Worm (Caenorhabditis elegans) whole organism, young adult: ENCODE measurements around the gene snf-5.

Experiments
- B0019.2 ChIP-seq: fragments of 200-800 bp; sonication (Bioruptor generic); conservative IDR thresholded peaks from 2 replicates; pipeline ENCODE4 v1.3.6; 2022; ENCODE audit warnings: missing genetic modification reagents, missing genetic modification characterization, missing compliant biosample characterization
- D2030.7 ChIP-seq: fragments of 200-800 bp; sonication (Bioruptor generic); IDR thresholded peaks from 2 replicates; pipeline ENCODE4 v1.3.6; 2022; ENCODE audit warnings: missing genetic modification reagents, missing genetic modification characterization, missing compliant biosample characterization
- F33H1.4 ChIP-seq: fragments of 200-800 bp; sonication (Bioruptor generic); IDR thresholded peaks from 2 replicates; pipeline ENCODE4 v1.3.6; 2022; ENCODE audit warnings: missing genetic modification reagents, missing genetic modification characterization, missing compliant biosample characterization
- F49E8.2 ChIP-seq: sonication (generic microtip); optimal IDR thresholded peaks from 3 replicates; lab custom pipeline; 2017; ENCODE audit warnings: missing genetic modification characterization, mild to moderate bottlenecking, missing compliant biosample characterization, antibody characterized with exemption, moderate library complexity; ENCODE audit not compliant: insufficient read depth
- F57C9.4 ChIP-seq: sonication (generic microtip); optimal IDR thresholded peaks from 2 replicates; lab custom pipeline; 2017; ENCODE audit warnings: mild to moderate bottlenecking, missing genetic modification characterization, missing compliant biosample characterization
- K11D2.4 ChIP-seq: fragments of 200-800 bp; sonication (Bioruptor generic); IDR thresholded peaks from 2 replicates; pipeline ENCODE4 v1.3.6; 2022; ENCODE audit warnings: missing genetic modification reagents, missing genetic modification characterization, missing compliant biosample characterization
- K12H6.12 ChIP-seq: fragments of 200-800 bp; sonication (Bioruptor generic); optimal IDR thresholded peaks from 2 replicates; lab custom pipeline; 2018; ENCODE audit warnings: mild to moderate bottlenecking, missing genetic modification characterization, missing compliant biosample characterization
- Y53G8AR.9 ChIP-seq: fragments of 200-800 bp; sonication (Bioruptor generic); conservative IDR thresholded peaks from 2 replicates; pipeline ENCODE4 v1.3.6; 2022; ENCODE audit warnings: missing genetic modification reagents, missing genetic modification characterization, missing compliant biosample characterization
- Y95B8A.8 ChIP-seq: fragments of 200-800 bp; sonication (Bioruptor generic); IDR thresholded peaks from 2 replicates; pipeline ENCODE4 v1.3.6; 2022; ENCODE audit warnings: missing genetic modification reagents, missing genetic modification characterization, missing compliant biosample characterization
- ama-1 ChIP-seq, 3 experiments: fragments of 150-350 bp in 1 of 3; sonication (generic microtip) in 2 of 3; optimal IDR thresholded peaks; 2 replicates each; lab custom pipeline; 2014 to 2018; ENCODE audit warnings: missing biosample characterization in 2 of 3, missing genetic modification characterization in 2 of 3, missing genetic modification reagents in 2 of 3
- attf-3 ChIP-seq: fragments of 200-800 bp; sonication (Bioruptor generic); conservative IDR thresholded peaks from 2 replicates; pipeline ENCODE4 v1.3.6; 2022; ENCODE audit warnings: missing genetic modification reagents, missing genetic modification characterization, missing compliant biosample characterization
- ceh-91 ChIP-seq: fragments of 200-800 bp; sonication (Bioruptor generic); IDR thresholded peaks from 2 replicates; pipeline ENCODE4 v1.3.6; 2022; ENCODE audit warnings: missing genetic modification reagents, missing genetic modification characterization, missing compliant biosample characterization
- dox-1 ChIP-seq: fragments of 200-800 bp; sonication (Bioruptor generic); IDR thresholded peaks from 2 replicates; pipeline ENCODE4 v1.3.6; 2022; ENCODE audit warnings: missing genetic modification reagents, missing genetic modification characterization, missing compliant biosample characterization
- dpl-1 ChIP-seq: fragments of 150-350 bp; optimal IDR thresholded peaks from 2 replicates; lab custom pipeline; 2014; ENCODE audit warnings: missing biosample characterization, missing genetic modification reagents, missing genetic modification characterization
- egrh-3 ChIP-seq: fragments of 200-800 bp; sonication (Bioruptor generic); IDR thresholded peaks from 2 replicates; pipeline ENCODE4 v1.3.6; 2022; ENCODE audit warnings: missing genetic modification reagents, missing genetic modification characterization, missing compliant biosample characterization
- hlh-26 ChIP-seq: fragments of 200-800 bp; sonication (Bioruptor generic); conservative IDR thresholded peaks from 2 replicates; pipeline ENCODE4 v1.3.6; 2022; ENCODE audit warnings: missing genetic modification reagents, missing genetic modification characterization, missing compliant biosample characterization
- hmg-20 ChIP-seq: fragments of 200-800 bp; sonication (Bioruptor generic); IDR thresholded peaks from 2 replicates; pipeline ENCODE4 v1.3.6; 2022; ENCODE audit warnings: missing genetic modification reagents, missing genetic modification characterization, missing compliant biosample characterization
- hsf-1 ChIP-seq: fragments of 200-800 bp; sonication (Bioruptor generic); IDR thresholded peaks from 2 replicates; pipeline ENCODE4 v1.3.6; 2022; ENCODE audit warnings: missing genetic modification reagents, missing genetic modification characterization, missing compliant biosample characterization
- lin-26 ChIP-seq: fragments of 200-800 bp; sonication (Bioruptor generic); IDR thresholded peaks from 2 replicates; pipeline ENCODE4 v1.3.6; 2022; ENCODE audit warnings: missing genetic modification reagents, missing genetic modification characterization, missing compliant biosample characterization
- lin-35 ChIP-seq, 3 experiments: fragments of 150-350 bp in 2 of 3; sonication (generic microtip) in 1 of 3; optimal IDR thresholded peaks; 2 replicates each; lab custom pipeline; 2014 to 2018; ENCODE audit warnings: missing biosample characterization in 3 of 3, missing genetic modification characterization in 3 of 3, missing genetic modification reagents in 3 of 3
- lin-54 ChIP-seq: fragments of 200-800 bp; sonication (Bioruptor generic); optimal IDR thresholded peaks from 2 replicates; lab custom pipeline; 2018; ENCODE audit warnings: mild to moderate bottlenecking, missing genetic modification characterization, missing compliant biosample characterization
- lir-1 ChIP-seq: fragments of 200-800 bp; sonication (Bioruptor generic); conservative IDR thresholded peaks from 2 replicates; pipeline ENCODE4 v1.3.6; 2022; ENCODE audit warnings: missing genetic modification reagents, missing genetic modification characterization, missing compliant biosample characterization
- madf-6 ChIP-seq: fragments of 200-800 bp; sonication (Bioruptor generic); IDR thresholded peaks from 2 replicates; pipeline ENCODE4 v1.3.6; 2022; ENCODE audit warnings: missing genetic modification reagents, missing genetic modification characterization, missing compliant biosample characterization
- madf-8 ChIP-seq: fragments of 200-800 bp; sonication (Bioruptor generic); conservative IDR thresholded peaks from 2 replicates; pipeline ENCODE4 v1.3.6; 2022; ENCODE audit warnings: missing genetic modification reagents, missing genetic modification characterization, missing compliant biosample characterization
- mcd-1 ChIP-seq: fragments of 200-800 bp; sonication (Bioruptor generic); IDR thresholded peaks from 2 replicates; pipeline ENCODE4 v1.3.6; 2022; ENCODE audit warnings: missing genetic modification reagents, missing genetic modification characterization, missing compliant biosample characterization
- nfyb-1 ChIP-seq: fragments of 200-800 bp; sonication (Bioruptor generic); IDR thresholded peaks from 2 replicates; pipeline ENCODE4 v1.3.6; 2022; ENCODE audit warnings: missing genetic modification reagents, missing genetic modification characterization, missing compliant biosample characterization
- nhr-120 ChIP-seq: fragments of 200-800 bp; sonication (Bioruptor generic); IDR thresholded peaks from 2 replicates; pipeline ENCODE4 v1.3.6; 2022; ENCODE audit warnings: missing genetic modification characterization, missing compliant biosample characterization
- nhr-90 ChIP-seq: sonication (generic microtip); optimal IDR thresholded peaks from 2 replicates; lab custom pipeline; 2016; ENCODE audit warnings: missing genotype, mild to moderate bottlenecking, missing genetic modification characterization, missing compliant biosample characterization
- pbrm-1 ChIP-seq: fragments of 200-800 bp; sonication (Bioruptor generic); IDR thresholded peaks from 2 replicates; pipeline ENCODE4 v1.3.6; 2022; ENCODE audit warnings: missing genetic modification reagents, missing genetic modification characterization, missing compliant biosample characterization
- rcor-1 ChIP-seq: fragments of 200-800 bp; sonication (Bioruptor generic); IDR thresholded peaks from 2 replicates; pipeline ENCODE4 v1.3.6; 2022; ENCODE audit warnings: missing genetic modification reagents, missing genetic modification characterization, missing compliant biosample characterization
- rpc-1 ChIP-seq, 2 experiments: fragments of 150-350 bp in 1 of 2; sonication (generic microtip) in 1 of 2; optimal IDR thresholded peaks; 2 replicates each; lab custom pipeline; 2014 to 2018; ENCODE audit warnings: missing biosample characterization in 1 of 2, missing genetic modification characterization in 1 of 2, missing genetic modification reagents in 1 of 2, missing genotype in 1 of 2
- sea-2 ChIP-seq: fragments of 200-800 bp; sonication (Bioruptor generic); IDR thresholded peaks from 2 replicates; pipeline ENCODE4 v1.3.6; 2022; ENCODE audit warnings: missing genetic modification characterization, missing compliant biosample characterization
- snpc-1.1 ChIP-seq: sonication (generic microtip); optimal IDR thresholded peaks from 2 replicates; lab custom pipeline; 2017; ENCODE audit warnings: missing genetic modification characterization, mild to moderate bottlenecking, missing compliant biosample characterization, antibody characterized with exemption, moderate library complexity, missing genotype, missing genetic modification reagents; ENCODE audit not compliant: insufficient read depth
- snpc-3.4 ChIP-seq: sonication (generic microtip); optimal IDR thresholded peaks from 2 replicates; lab custom pipeline; 2017; ENCODE audit warnings: missing genetic modification characterization, mild to moderate bottlenecking, missing compliant biosample characterization, antibody characterized with exemption, moderate library complexity, missing genotype, missing genetic modification reagents
- snpc-4 ChIP-seq, 5 experiments: fragments of 150-350 bp in 1 of 5; sonication (generic microtip) in 4 of 5; optimal IDR thresholded peaks; 2 replicates each; lab custom pipeline; 2014 to 2018; ENCODE audit warnings: missing genetic modification characterization in 5 of 5, missing biosample characterization in 3 of 5, antibody characterized with exemption in 2 of 5, mild to moderate bottlenecking in 2 of 5, missing compliant biosample characterization in 2 of 5, missing genotype in 2 of 5, moderate library complexity in 2 of 5, missing genetic modification reagents in 1 of 5
- tbp1 ChIP-seq: fragments of 200-800 bp; sonication (Bioruptor generic); optimal IDR thresholded peaks from 2 replicates; lab custom pipeline; 2018; ENCODE audit warnings: mild to moderate bottlenecking, missing genetic modification characterization, missing compliant biosample characterization
- unc-130 ChIP-seq: sonication (generic microtip); optimal IDR thresholded peaks from 2 replicates; lab custom pipeline; 2016; ENCODE audit warnings: missing genetic modification reagents, missing genetic modification characterization, missing compliant biosample characterization
- unc-62 ChIP-seq: fragments of 150-350 bp; optimal IDR thresholded peaks from 2 replicates; lab custom pipeline; 2014; ENCODE audit warnings: missing biosample characterization, missing genetic modification reagents, missing genetic modification characterization
- xnd-1 ChIP-seq: sonication (generic microtip); optimal IDR thresholded peaks from 2 replicates; lab custom pipeline; 2016; ENCODE audit warnings: missing genotype, missing genetic modification reagents, missing genetic modification characterization, missing compliant biosample characterization
- zim-3 ChIP-seq: sonication (generic microtip); optimal IDR thresholded peaks from 2 replicates; lab custom pipeline; 2017; ENCODE audit warnings: mild to moderate bottlenecking, missing genetic modification characterization, moderate library complexity, missing compliant biosample characterization
- ztf-28 ChIP-seq: fragments of 200-800 bp; sonication (Bioruptor generic); IDR thresholded peaks from 2 replicates; pipeline ENCODE4 v1.3.6; 2022; ENCODE audit warnings: missing genetic modification reagents, missing genetic modification characterization, missing compliant biosample characterization

snf-5 gene

ce11 chrII:12892407-12892806 lies 26.8 kb upstream of the snf-5 start (continued):
- no peak for TF ChIP-seq F57C9.4 (tag; lab: Kevin White, UChicago)
- no peak for TF ChIP-seq sea-2 (GFP tag; lab: Robert Waterston, UW)
- TF ChIP-seq unc-62, result peak; percentile 1

- TF ChIP-seq rcor-1 (GFP tag; lab: Robert Waterston, UW) (no peak), dpl-1 (no peak)
Observed at ce11 chrII:12888471-12888870, 22.9 kb upstream of the snf-5 start, which contains the start of gene F35C5.3. Gene F35C5.3, plus strand, starts transcription at chrII:12888771.

ce11 chrII:12884972-12885371 lies 19.4 kb upstream of the snf-5 start, which contains the start of gene sra-14:
Gene sra-14, plus strand, starts transcription at chrII:12885272.
- no peak for TF ChIP-seq madf-8 (GFP tag; lab: Robert Waterston, UW)
- no peak for TF ChIP-seq F33H1.4 (GFP tag; lab: Robert Waterston, UW)
- TF ChIP-seq K12H6.12, result no peak
- TF ChIP-seq K11D2.4, result no peak
- no peak for TF ChIP-seq dpl-1
- no peak for TF ChIP-seq D2030.7 (GFP tag; lab: Robert Waterston, UW)
- TF ChIP-seq hmg-20 (GFP tag; lab: Robert Waterston, UW), result no peak
- TF ChIP-seq lin-26, result no peak
- TF ChIP-seq lir-1 (GFP tag; lab: Robert Waterston, UW), result no peak
- no peak for TF ChIP-seq Y95B8A.8 (GFP tag; lab: Robert Waterston, UW)
- TF ChIP-seq nhr-120 (GFP tag; lab: Robert Waterston, UW), result no peak
- no peak for TF ChIP-seq ztf-28

- TF ChIP-seq egrh-3 (GFP tag; lab: Robert Waterston, UW) (no peak), Y53G8AR.9 (GFP tag; lab: Robert Waterston, UW) (no peak), xnd-1 (peak; percentile 88), dox-1 (peak; percentile 68; the same call in 1 of the 2 replicates), mcd-1 (GFP tag; lab: Robert Waterston, UW) (peak; percentile 43; the same call in 1 of the 2 replicates), F49E8.2 (tag; lab: Kevin White, UChicago) (peak; percentile 64), madf-8 (GFP tag; lab: Robert Waterston, UW) (peak; percentile 83), zim-3 (tag; lab: Kevin White, UChicago) (no peak), hsf-1 (GFP tag; lab: Robert Waterston, UW) (peak; percentile 97), nhr-90 (tag; lab: Kevin White, UChicago) (no peak), dpl-1 (peak; percentile 76), snpc-3.4 (tag; lab: Kevin White, UChicago) (peak; percentile 77), snpc-4 (GFP tag; optimal IDR thresholded peaks at IDR 0.05; lab: Kevin White, UChicago) (peak; percentile 24), snpc-4 (tag; optimal IDR thresholded peaks at IDR 0.05; lab: Kevin White, UChicago) (peak in 2 of 4 experiments; percentile 18 to 30), tbp1 (GFP tag; lab: Kevin White, UChicago) (peak; percentile 25), pbrm-1 (0 out of 2 replicates have a peak, but pooled peaks have one; percentile 15), rpc-1 (optimal IDR thresholded peaks at IDR 0.05; lab: Kevin White, UChicago) (no peak), rpc-1 (tag; optimal IDR thresholded peaks at IDR 0.05; lab: Kevin White, UChicago) (no peak), rcor-1 (GFP tag; lab: Robert Waterston, UW) (peak; percentile 20; the same call in 1 of the 2 replicates), ceh-91 (peak; percentile 72), madf-6 (peak; percentile 95), unc-130 (GFP tag; lab: Kevin White, UChicago) (peak; percentile 20), attf-3 (GFP tag; lab: Robert Waterston, UW) (0 out of 2 replicates have a peak, but pooled peaks have one; percentile 18), snpc-1.1 (peak; percentile 34), F33H1.4 (GFP tag; lab: Robert Waterston, UW) (peak; percentile 96), hlh-26 (GFP tag; lab: Robert Waterston, UW) (no peak), lin-35 (GFP tag; optimal IDR thresholded peaks at IDR 0.05; lab: Kevin White, UChicago) (peak in 1 of 3 experiments; percentile 11), B0019.2 (no peak; the same call in 1 of the 2 replicates), lin-54 (GFP tag; lab: Kevin White, UChicago) (peak; percentile 67), ama-1 (optimal IDR thresholded peaks at IDR 0.05; lab: Kevin White, UChicago) (no peak), ama-1 (GFP tag; optimal IDR thresholded peaks at IDR 0.05; lab: Kevin White, UChicago) (no peak), nfyb-1 (GFP tag; lab: Robert Waterston, UW) (0 out of 2 replicates have a peak, but pooled peaks have one; percentile 20), D2030.7 (GFP tag; lab: Robert Waterston, UW) (peak; percentile 78)
Observed at ce11 chrII:12880406-12880805, 14.8 kb upstream of the snf-5 start, which contains the start of gene F35C5.1. Gene F35C5.1, plus strand, starts transcription at chrII:12880804.
